Fruit fly (Drosophila melanogaster): Measurements from ENCODE around the gene mys.

- peak; percentile 67; the same call in 1 of the 3 replicates for TF ChIP-seq CG3726 (GFP tag; IDR thresholded peaks at IDR 0.05)
- TF ChIP-seq az2 (GFP tag; optimal IDR thresholded peaks at IDR 0.05) = peak; percentile 94
- peak; percentile 91 for TF ChIP-seq CG15011 (GFP tag; optimal IDR thresholded peaks at IDR 0.05)
- TF ChIP-seq CG4730 (GFP tag; IDR thresholded peaks at IDR 0.05) = peak; percentile 88
- TF ChIP-seq usp (GFP tag; optimal IDR thresholded peaks at IDR 0.05) = no peak
- no peak for TF ChIP-seq gfzf (GFP tag; optimal IDR thresholded peaks at IDR 0.05)
These were observed 30.7 kb downstream of the mys start for dm6 chrX:8092075-8092682.
